Fruit fly (Drosophila melanogaster): Measurements from ENCODE around the gene Tango5.
A peak's percentile ranks its signal among the peaks of the same experiment; 100 is the strongest.

The Tango5 gene

dm6 chrX:10735682-10736353 lies 28.4 kb downstream of the Tango5 start:
- TF ChIP-seq CTCF (optimal IDR thresholded peaks at IDR 0.05): no peak
- no peak for TF ChIP-seq CG8478 (optimal IDR thresholded peaks at IDR 0.05)

dm6 chrX:10734763-10735681 lies 29.2 kb downstream of the Tango5 start:
- TF ChIP-seq CG8478 (optimal IDR thresholded peaks at IDR 0.05) (no peak), CTCF (optimal IDR thresholded peaks at IDR 0.05) (no peak)

dm6 chrX:10732733-10733455 lies 31.3 kb downstream of the Tango5 start:
- TF ChIP-seq CG8478 (optimal IDR thresholded peaks at IDR 0.05) (no peak), CTCF (optimal IDR thresholded peaks at IDR 0.05) (no peak)

- no peak for TF ChIP-seq CTCF (optimal IDR thresholded peaks at IDR 0.05)
- no peak for TF ChIP-seq CG8478 (optimal IDR thresholded peaks at IDR 0.05)
Observed at dm6 chrX:10731801-10732200, 32.4 kb downstream of the Tango5 start.

dm6 chrX:10731357-10731756 lies 32.9 kb downstream of the Tango5 start:
- TF ChIP-seq CTCF (optimal IDR thresholded peaks at IDR 0.05) (no peak), CG8478 (optimal IDR thresholded peaks at IDR 0.05) (no peak)

dm6 chrX:10729921-10730873 lies 34.0 kb downstream of the Tango5 start:
- TF ChIP-seq CTCF (optimal IDR thresholded peaks at IDR 0.05) (no peak), CG8478 (optimal IDR thresholded peaks at IDR 0.05) (no peak)

dm6 chrX:10729196-10729835 lies 34.9 kb downstream of the Tango5 start:
- TF ChIP-seq CTCF (optimal IDR thresholded peaks at IDR 0.05) (no peak), CG8478 (optimal IDR thresholded peaks at IDR 0.05) (no peak)

dm6 chrX:10728541-10728968 lies 35.7 kb downstream of the Tango5 start:
- TF ChIP-seq CTCF (optimal IDR thresholded peaks at IDR 0.05) (peak; percentile 86 to 92), CG8478 (optimal IDR thresholded peaks at IDR 0.05) (no peak)

dm6 chrX:10728024-10728423 lies 36.2 kb downstream of the Tango5 start:
- TF ChIP-seq CTCF (optimal IDR thresholded peaks at IDR 0.05): no peak
- TF ChIP-seq CG8478 (optimal IDR thresholded peaks at IDR 0.05): no peak

- TF ChIP-seq CG8478 (optimal IDR thresholded peaks at IDR 0.05) (no peak), CTCF (optimal IDR thresholded peaks at IDR 0.05) (no peak)
Observed at dm6 chrX:10727318-10727717, 36.9 kb downstream of the Tango5 start.

- TF ChIP-seq CG8478 (optimal IDR thresholded peaks at IDR 0.05) (no peak), CTCF (optimal IDR thresholded peaks at IDR 0.05) (no peak)
Observed at dm6 chrX:10726105-10726694, 38.0 kb downstream of the Tango5 start.

- no peak for TF ChIP-seq CG8478 (optimal IDR thresholded peaks at IDR 0.05)
- no peak for TF ChIP-seq CTCF (optimal IDR thresholded peaks at IDR 0.05)
Observed at dm6 chrX:10723488-10724254, 40.5 kb downstream of the Tango5 start.

All from S2 (cell line).